Fruit fly (Drosophila melanogaster) whole organism, wandering third instar larva: ENCODE results near the gene CG33299.

Experiments used
- Abd-B ChIP-seq: fragments of >200 bp; optimal IDR thresholded peaks from 2 replicates; lab custom pipeline; 2017; ENCODE audit warnings: missing biosample characterization, missing genetic modification characterization
- CG32264 ChIP-seq: fragments of 200-800 bp; sonication (Bioruptor generic); optimal IDR thresholded peaks from 2 replicates; lab custom pipeline; 2016; ENCODE audit warnings: missing biosample characterization, missing genetic modification characterization
- CG9705 ChIP-seq: fragments of 200-800 bp; sonication (Bioruptor generic); optimal IDR thresholded peaks from 2 replicates; lab custom pipeline; 2018; ENCODE audit warnings: missing biosample characterization, mild to moderate bottlenecking, missing genetic modification characterization
- CrebA ChIP-seq: fragments of 200-800 bp; sonication (Bioruptor generic); optimal IDR thresholded peaks from 2 replicates; lab custom pipeline; 2016; ENCODE audit warnings: missing biosample characterization, mild to moderate bottlenecking, missing genetic modification characterization, borderline replicate concordance
- Dfd ChIP-seq: fragments of >200 bp; optimal IDR thresholded peaks from 2 replicates; lab custom pipeline; 2017; ENCODE audit warnings: missing biosample characterization, missing genetic modification characterization
- Dif ChIP-seq: fragments of 200-275, 200-300 bp; sonication (Bioruptor generic); optimal IDR thresholded peaks from 2 replicates; lab custom pipeline; 2018; ENCODE audit warnings: missing biosample characterization, missing genetic modification characterization; ENCODE audit not compliant: partially characterized antibody
- GATAd ChIP-seq: sonication (Bioruptor generic); optimal IDR thresholded peaks from 2 replicates; lab custom pipeline; 2016; ENCODE audit warnings: missing biosample characterization, missing genetic modification characterization
- Hr83 ChIP-seq: fragments of 200-300 bp; sonication (Bioruptor generic); optimal IDR thresholded peaks from 2 replicates; lab custom pipeline; 2016; ENCODE audit warnings: missing biosample characterization, mild to moderate bottlenecking, missing genetic modification characterization, moderate library complexity; ENCODE audit not compliant: poor library complexity, severe bottlenecking
- N ChIP-seq: fragments of >200 bp; optimal IDR thresholded peaks from 2 replicates; lab custom pipeline; 2018; ENCODE audit warnings: missing biosample characterization, missing external identifiers, missing genetic modification characterization
- OdsH ChIP-seq: fragments of 200-800 bp; sonication (Bioruptor generic); optimal IDR thresholded peaks from 2 replicates; lab custom pipeline; 2016; ENCODE audit warnings: missing biosample characterization, mild to moderate bottlenecking, missing genetic modification characterization
- Rel ChIP-seq, 2 experiments: fragments of 200-800 bp; sonication (Bioruptor generic) in 1 of 2; optimal IDR thresholded peaks; 2 replicates in 1 of 2; 3 replicates in 1 of 2; lab custom pipeline; 2016 to 2019; ENCODE audit warnings: mild to moderate bottlenecking in 2 of 2, missing biosample characterization in 2 of 2, missing genetic modification characterization in 2 of 2, moderate library complexity in 1 of 2
- Sp1 ChIP-seq: fragments of 200-800 bp; sonication (Bioruptor generic); optimal IDR thresholded peaks from 3 replicates; lab custom pipeline; 2019; ENCODE audit warnings: missing biosample characterization, mild to moderate bottlenecking, missing genetic modification characterization, moderate library complexity
- Vsx2 ChIP-seq: fragments of 200-300, 225-300 bp; sonication (Bioruptor generic); optimal IDR thresholded peaks from 2 replicates; lab custom pipeline; 2018; ENCODE audit warnings: missing biosample characterization, missing genetic modification characterization; ENCODE audit not compliant: partially characterized antibody
- br ChIP-seq: fragments of 200-800 bp; sonication (Bioruptor generic); optimal IDR thresholded peaks from 2 replicates; lab custom pipeline; 2016; ENCODE audit warnings: missing biosample characterization, missing genetic modification characterization
- brk ChIP-seq: fragments of 200-800 bp; sonication (Bioruptor generic); optimal IDR thresholded peaks from 2 replicates; lab custom pipeline; 2016; ENCODE audit warnings: missing biosample characterization, mild to moderate bottlenecking, missing genetic modification characterization
- dl ChIP-seq, 2 experiments: fragments of 175-275, 200-275 bp in 1 of 2; fragments of 200-275 bp in 1 of 2; sonication (Bioruptor generic); optimal IDR thresholded peaks; lab custom pipeline; 2018; ENCODE audit warnings: mild to moderate bottlenecking in 2 of 2, missing biosample characterization in 2 of 2, missing genetic modification characterization in 2 of 2, moderate library complexity in 2 of 2; ENCODE audit not compliant: partially characterized antibody in 2 of 2, insufficient read depth in 1 of 2
- dsf ChIP-seq: sonication (Bioruptor generic); optimal IDR thresholded peaks from 2 replicates; lab custom pipeline; 2016; ENCODE audit warnings: missing biosample characterization, missing genetic modification characterization, borderline replicate concordance
- ey ChIP-seq: fragments of 200-800 bp; sonication (Bioruptor generic); optimal IDR thresholded peaks from 2 replicates; lab custom pipeline; 2016; ENCODE audit warnings: missing biosample characterization, missing genetic modification characterization
- foxo ChIP-seq, 2 experiments: fragments of 200-800 bp; sonication (Bioruptor generic); optimal IDR thresholded peaks; 2 replicates in 1 of 2; 3 replicates in 1 of 2; lab custom pipeline; 2016 to 2017; ENCODE audit warnings: missing biosample characterization in 2 of 2, missing genetic modification characterization in 2 of 2
- fru ChIP-seq: fragments of 200-800 bp; sonication (Bioruptor generic); optimal IDR thresholded peaks from 3 replicates; lab custom pipeline; 2016; ENCODE audit warnings: missing biosample characterization, mild to moderate bottlenecking, missing genetic modification characterization
- h ChIP-seq: fragments of 200-800 bp; sonication (Bioruptor generic); optimal IDR thresholded peaks from 3 replicates; lab custom pipeline; 2016; ENCODE audit warnings: missing biosample characterization, mild to moderate bottlenecking, missing genetic modification characterization
- jim ChIP-seq: fragments of 175-275, 200-325 bp; sonication (Bioruptor generic); optimal IDR thresholded peaks from 2 replicates; lab custom pipeline; 2016; ENCODE audit warnings: missing biosample characterization, mild to moderate bottlenecking, missing genetic modification characterization
- pan ChIP-seq: fragments of >200 bp; optimal IDR thresholded peaks from 2 replicates; lab custom pipeline; 2017
- psq ChIP-seq: fragments of 200-800 bp; sonication (Bioruptor generic); optimal IDR thresholded peaks from 3 replicates; lab custom pipeline; 2017; ENCODE audit warnings: missing biosample characterization, mild to moderate bottlenecking, missing genetic modification characterization, moderate library complexity
- sv ChIP-seq: fragments of 200-800 bp; sonication (Bioruptor generic); optimal IDR thresholded peaks from 3 replicates; lab custom pipeline; 2016; ENCODE audit warnings: missing biosample characterization, missing genetic modification characterization
- usp ChIP-seq: fragments of >200 bp; optimal IDR thresholded peaks from 2 replicates; lab custom pipeline; 2017; ENCODE audit warnings: missing biosample characterization, missing genetic modification characterization
- woc ChIP-seq: sonication (Bioruptor generic); optimal IDR thresholded peaks from 2 replicates; lab custom pipeline; 2016; ENCODE audit warnings: missing biosample characterization, mild to moderate bottlenecking, missing genetic modification characterization

CG33299 gene

dm6 chr2L:9705872-9706317, 49.5 kb downstream of the CG33299 start, which contains the start of gene CG31710:
Gene CG31710, minus strand, starts transcription at chr2L:9705954.
- TF ChIP-seq Sp1 (GFP tag; lab: Kevin White, UChicago) (peak; percentile 10), dsf (no peak), fru (peak; percentile 28), CrebA (GFP tag; lab: Kevin White, UChicago) (no peak), woc (GFP tag; lab: Kevin White, UChicago) (no peak), sv (GFP tag; lab: Kevin White, UChicago) (no peak), Dif (peak; percentile 46), foxo (GFP tag; optimal IDR thresholded peaks at IDR 0.05; lab: Kevin White, UChicago) (no peak), ey (GFP tag; lab: Kevin White, UChicago) (no peak), Vsx2 (GFP tag; lab: Kevin White, UChicago) (no peak), pan (lab: Kevin White, UChicago) (no peak), h (GFP tag; lab: Kevin White, UChicago) (peak; percentile 1), brk (GFP tag; lab: Kevin White, UChicago) (peak; percentile 73), jim (no peak), Hr83 (GFP tag; lab: Kevin White, UChicago) (peak; percentile 62), OdsH (no peak), GATAd (GFP tag; lab: Kevin White, UChicago) (no peak), Dfd (GFP tag; lab: Kevin White, UChicago) (no peak), N (GFP tag; lab: Kevin White, UChicago) (no peak), br (GFP tag; lab: Kevin White, UChicago) (no peak), Rel (GFP tag; optimal IDR thresholded peaks at IDR 0.05; lab: Kevin White, UChicago) (no peak), Rel (tag; optimal IDR thresholded peaks at IDR 0.05; lab: Kevin White, UChicago) (peak; percentile 7), CG32264 (GFP tag; lab: Kevin White, UChicago) (no peak), CG9705 (GFP tag; lab: Kevin White, UChicago) (no peak), usp (no peak), psq (GFP tag; lab: Kevin White, UChicago) (peak; percentile 10), dl (GFP tag; optimal IDR thresholded peaks at IDR 0.05; lab: Kevin White, UChicago; ENCODE audit: insufficient read depth in 1 of 2, partially characterized antibody in 2 of 2) (peak in 1 of 2 experiments; percentile 7), Abd-B (GFP tag; lab: Kevin White, UChicago) (no peak)
